Fruit fly (Drosophila melanogaster) whole organism, embryonic: ENCODE measurements around the gene ATPsyngamma.

Experiments used
- Asciz ChIP-seq: fragments of 200-800 bp; sonication (Bioruptor generic); optimal IDR thresholded peaks from 2 replicates; lab custom pipeline; 2017; ENCODE audit warnings: missing biosample characterization, mild to moderate bottlenecking, missing genetic modification characterization, missing genetic modification reagents
- CG10274 ChIP-seq: fragments of 200-800 bp; sonication (Bioruptor generic); optimal IDR thresholded peaks from 3 replicates; lab custom pipeline; 2017; ENCODE audit warnings: missing biosample characterization, mild to moderate bottlenecking, missing genetic modification characterization
- CG10366 ChIP-seq: fragments of 200-800 bp; sonication (Bioruptor generic); IDR thresholded peaks from 2 replicates; pipeline ENCODE4 v1.3.6; 2022; ENCODE audit warnings: missing biosample characterization, missing genetic modification characterization
- CG12219 ChIP-seq: fragments of 200-800 bp; sonication (Bioruptor generic); optimal IDR thresholded peaks from 3 replicates; lab custom pipeline; 2018; ENCODE audit warnings: missing biosample characterization, mild to moderate bottlenecking, missing genetic modification characterization
- CG1233 ChIP-seq: fragments of 200-800 bp; sonication (Bioruptor generic); optimal IDR thresholded peaks from 4 replicates; lab custom pipeline; 2018; ENCODE audit warnings: missing biosample characterization, mild to moderate bottlenecking, missing genetic modification characterization
- CG13287 ChIP-seq: fragments of 200-800 bp; sonication (Bioruptor generic); IDR thresholded peaks from 2 replicates; pipeline ENCODE4 v1.3.6; 2022; ENCODE audit warnings: missing biosample characterization, missing genetic modification characterization; ENCODE audit not compliant: partially characterized antibody
- CG15011 ChIP-seq: fragments of 200-800 bp; sonication (Bioruptor generic); optimal IDR thresholded peaks from 3 replicates; lab custom pipeline; 2018; ENCODE audit warnings: missing biosample characterization, mild to moderate bottlenecking, missing genetic modification characterization
- CG15696 ChIP-seq: fragments of 200-800 bp; sonication (Bioruptor generic); optimal IDR thresholded peaks from 2 replicates; lab custom pipeline; 2019; ENCODE audit warnings: missing biosample characterization, mild to moderate bottlenecking, missing genetic modification characterization, moderate library complexity
- CG17361 ChIP-seq: fragments of 200-800 bp; sonication (Bioruptor generic); IDR thresholded peaks from 3 replicates; pipeline ENCODE4 v1.3.6; 2022; ENCODE audit warnings: missing biosample characterization, missing genetic modification characterization
- CG17829 ChIP-seq: fragments of 200-800 bp; optimal IDR thresholded peaks from 2 replicates; lab custom pipeline; 2019; ENCODE audit warnings: missing biosample characterization, mild to moderate bottlenecking, missing genetic modification characterization, moderate library complexity
- CG18599 ChIP-seq: fragments of 200-800 bp; sonication (Bioruptor generic); optimal IDR thresholded peaks from 3 replicates; lab custom pipeline; 2017; ENCODE audit warnings: missing biosample characterization, missing genetic modification characterization, mild to moderate bottlenecking, moderate library complexity, missing genetic modification reagents
- CG2129 ChIP-seq: fragments of 200-800 bp; sonication (Bioruptor generic); IDR thresholded peaks from 2 replicates; pipeline ENCODE4 v1.3.6; 2022; ENCODE audit warnings: missing biosample characterization, missing genetic modification characterization; ENCODE audit not compliant: partially characterized antibody
- CG3281 ChIP-seq: fragments of 200-800 bp; sonication (Bioruptor generic); optimal IDR thresholded peaks from 3 replicates; lab custom pipeline; 2017; ENCODE audit warnings: missing biosample characterization, mild to moderate bottlenecking, missing genetic modification characterization
- CG4854 ChIP-seq: fragments of 200-800 bp; sonication (Bioruptor generic); optimal IDR thresholded peaks from 2 replicates; lab custom pipeline; 2016; ENCODE audit warnings: missing biosample characterization, missing genetic modification characterization, inconsistent platforms
- CG6272 ChIP-seq: fragments of 200-800 bp; sonication (Bioruptor generic); IDR thresholded peaks from 2 replicates; pipeline ENCODE4 v1.3.6; 2022; ENCODE audit warnings: missing biosample characterization, missing genetic modification characterization
- CG6765 ChIP-seq: fragments of 200-800 bp; sonication (Bioruptor generic); optimal IDR thresholded peaks from 3 replicates; lab custom pipeline; 2017; ENCODE audit warnings: missing biosample characterization, mild to moderate bottlenecking, missing genetic modification characterization
- CG6791 ChIP-seq: fragments of 200-800 bp; sonication (Bioruptor generic); IDR thresholded peaks from 3 replicates; pipeline ENCODE4 v1.3.6; 2022; ENCODE audit warnings: missing biosample characterization, missing genetic modification characterization; ENCODE audit not compliant: partially characterized antibody
- CG7745 ChIP-seq: fragments of 200-800 bp; sonication (Bioruptor generic); optimal IDR thresholded peaks from 2 replicates; lab custom pipeline; 2018; ENCODE audit warnings: missing biosample characterization, mild to moderate bottlenecking, missing genetic modification characterization, moderate library complexity
- CG7987 ChIP-seq: fragments of 200-800 bp; sonication (Bioruptor generic); optimal IDR thresholded peaks from 2 replicates; lab custom pipeline; 2018; ENCODE audit warnings: missing biosample characterization, mild to moderate bottlenecking, missing genetic modification characterization, moderate library complexity
- CG8359 ChIP-seq: fragments of 200-800 bp; sonication (Bioruptor generic); optimal IDR thresholded peaks from 2 replicates; lab custom pipeline; 2017; ENCODE audit warnings: missing biosample characterization, mild to moderate bottlenecking, missing genetic modification characterization, borderline replicate concordance
- CG9727 ChIP-seq: fragments of 200-800 bp; sonication (Bioruptor generic); optimal IDR thresholded peaks from 3 replicates; lab custom pipeline; 2017; ENCODE audit warnings: missing biosample characterization, mild to moderate bottlenecking, missing genetic modification characterization
- Dref ChIP-seq: fragments of 200-800 bp; sonication (Bioruptor generic); IDR thresholded peaks from 2 replicates; pipeline ENCODE4 v1.3.6; 2022; ENCODE audit warnings: missing biosample characterization, missing genetic modification characterization
- Drgx ChIP-seq: fragments of 200-800 bp; sonication (Bioruptor generic); IDR thresholded peaks from 2 replicates; pipeline ENCODE4 v1.3.6; 2022; ENCODE audit warnings: missing biosample characterization, missing genetic modification characterization
- Hr51 ChIP-seq, 2 experiments: fragments of 200-800 bp; sonication (Bioruptor generic); optimal IDR thresholded peaks; 2 replicates in 1 of 2; 3 replicates in 1 of 2; lab custom pipeline; 2016 to 2018; ENCODE audit warnings: missing biosample characterization in 2 of 2, missing genetic modification characterization in 2 of 2, mild to moderate bottlenecking in 1 of 2, moderate library complexity in 1 of 2
- Kr ChIP-seq: fragments of 200-800 bp; sonication (Bioruptor generic); optimal IDR thresholded peaks from 2 replicates; lab custom pipeline; 2017; ENCODE audit warnings: missing biosample characterization, mild to moderate bottlenecking, missing genetic modification characterization
- MBD-R2 ChIP-seq: fragments of 200-800 bp; sonication (Bioruptor generic); IDR thresholded peaks from 2 replicates; pipeline ENCODE4 v1.3.6; 2022; ENCODE audit warnings: missing biosample characterization, missing genetic modification characterization
- Xbp1 ChIP-seq: fragments of 200-800 bp; sonication (Bioruptor generic); optimal IDR thresholded peaks from 3 replicates; lab custom pipeline; 2016; ENCODE audit warnings: missing biosample characterization, mild to moderate bottlenecking, missing genetic modification characterization
- YL-1 ChIP-seq: fragments of 200-800 bp; sonication (Bioruptor generic); optimal IDR thresholded peaks from 3 replicates; lab custom pipeline; 2017; ENCODE audit warnings: missing biosample characterization, mild to moderate bottlenecking, missing genetic modification characterization
- abd-A ChIP-seq: fragments of 200-800 bp; sonication (Bioruptor generic); optimal IDR thresholded peaks from 3 replicates; lab custom pipeline; 2019; ENCODE audit warnings: missing biosample characterization, mild to moderate bottlenecking, missing genetic modification characterization, moderate library complexity
- bab2 ChIP-seq: fragments of 200-800 bp; sonication (Bioruptor generic); optimal IDR thresholded peaks from 2 replicates; lab custom pipeline; 2016; ENCODE audit warnings: missing biosample characterization, missing genetic modification characterization
- btn ChIP-seq: fragments of 200-800 bp; sonication (Bioruptor generic); optimal IDR thresholded peaks from 2 replicates; lab custom pipeline; 2016; ENCODE audit warnings: missing biosample characterization, missing genetic modification characterization
- chinmo ChIP-seq: fragments of 200-800 bp; sonication (Bioruptor generic); IDR thresholded peaks from 4 replicates; pipeline ENCODE4 v1.3.6; 2022; ENCODE audit warnings: missing biosample characterization, missing genetic modification characterization; ENCODE audit not compliant: partially characterized antibody
- chn ChIP-seq: fragments of 200-800 bp; sonication (Bioruptor generic); optimal IDR thresholded peaks from 2 replicates; lab custom pipeline; 2016; ENCODE audit warnings: missing biosample characterization, missing genetic modification characterization
- crol ChIP-seq: fragments of 200-800 bp; sonication (Bioruptor generic); IDR thresholded peaks from 2 replicates; pipeline ENCODE4 v1.3.6; 2022; ENCODE audit warnings: missing biosample characterization, missing genetic modification characterization
- gcm ChIP-seq: fragments of 200-800 bp; sonication (Bioruptor generic); optimal IDR thresholded peaks from 2 replicates; lab custom pipeline; 2019; ENCODE audit warnings: missing biosample characterization, mild to moderate bottlenecking, missing genetic modification characterization, moderate library complexity
- gem ChIP-seq: fragments of 200-800 bp; sonication (Bioruptor generic); optimal IDR thresholded peaks from 2 replicates; lab custom pipeline; 2019; ENCODE audit warnings: missing biosample characterization, mild to moderate bottlenecking, missing genetic modification characterization, moderate library complexity
- hkb ChIP-seq, 2 experiments: fragments of 200-800 bp in 1 of 2; fragments of >200 bp in 1 of 2; sonication (Bioruptor generic) in 1 of 2; IDR thresholded peaks in 1 of 2; optimal IDR thresholded peaks in 1 of 2; 2 replicates each; pipeline versions ENCODE4 v1.3.6 to Lab custom; 2017 to 2022; ENCODE audit warnings: missing biosample characterization in 1 of 2, missing genetic modification characterization in 1 of 2
- ind ChIP-seq: fragments of 200-800 bp; sonication (Bioruptor generic); optimal IDR thresholded peaks from 3 replicates; lab custom pipeline; 2016; ENCODE audit warnings: missing biosample characterization, missing genetic modification characterization
- lola ChIP-seq, 3 experiments: fragments of >200 bp in 2 of 3; fragments of 200-800 bp in 1 of 3; sonication (Bioruptor generic) in 1 of 3; optimal IDR thresholded peaks; 2 replicates each; lab custom pipeline; 2017 to 2019; ENCODE audit warnings: missing biosample characterization in 3 of 3, missing genetic modification characterization in 3 of 3, mild to moderate bottlenecking in 1 of 3, moderate library complexity in 1 of 3
- lov ChIP-seq, 2 experiments: fragments of 200-800 bp in 1 of 2; fragments of >200 bp in 1 of 2; sonication (Bioruptor generic) in 1 of 2; IDR thresholded peaks in 1 of 2; optimal IDR thresholded peaks in 1 of 2; 2 replicates in 1 of 2; 3 replicates in 1 of 2; pipeline versions ENCODE4 v1.3.6 to Lab custom; 2017 to 2022; ENCODE audit warnings: missing biosample characterization in 1 of 2, missing genetic modification characterization in 1 of 2
- nerfin-1 ChIP-seq: fragments of 200-800 bp; sonication (Bioruptor generic); optimal IDR thresholded peaks from 3 replicates; lab custom pipeline; 2019; ENCODE audit warnings: missing biosample characterization, mild to moderate bottlenecking, missing genetic modification characterization, moderate library complexity
- nerfin-2 ChIP-seq: fragments of 200-800 bp; sonication (Bioruptor generic); IDR thresholded peaks from 2 replicates; pipeline ENCODE4 v1.3.6; 2022; ENCODE audit warnings: missing biosample characterization, missing genetic modification characterization; ENCODE audit not compliant: partially characterized antibody
- nom ChIP-seq: fragments of 200-800 bp; sonication (Bioruptor generic); optimal IDR thresholded peaks from 2 replicates; lab custom pipeline; 2017; ENCODE audit warnings: missing biosample characterization, missing genetic modification characterization, mild to moderate bottlenecking, moderate library complexity, missing genetic modification reagents
- phol ChIP-seq: fragments of 200-800 bp; sonication (Bioruptor generic); optimal IDR thresholded peaks from 3 replicates; lab custom pipeline; 2018; ENCODE audit warnings: missing biosample characterization, mild to moderate bottlenecking, missing genetic modification characterization, moderate library complexity
- tap ChIP-seq: fragments of 200-800 bp; optimal IDR thresholded peaks from 3 replicates; lab custom pipeline; 2019; ENCODE audit warnings: missing biosample characterization, mild to moderate bottlenecking, missing genetic modification characterization, moderate library complexity
- tgo ChIP-seq: fragments of 200-800 bp; sonication (Bioruptor generic); IDR thresholded peaks from 3 replicates; pipeline ENCODE4 v1.3.6; 2022; ENCODE audit warnings: missing biosample characterization, missing genetic modification characterization
- unc-4 ChIP-seq: fragments of 200-800 bp; sonication (Bioruptor generic); IDR thresholded peaks from 2 replicates; pipeline ENCODE4 v1.3.6; 2022; ENCODE audit warnings: missing biosample characterization, missing genetic modification characterization; ENCODE audit not compliant: partially characterized antibody
- zfh2 ChIP-seq: fragments of 200-800 bp; sonication (Bioruptor generic); optimal IDR thresholded peaks from 2 replicates; lab custom pipeline; 2016; ENCODE audit warnings: missing biosample characterization, missing genetic modification characterization

ATPsyngamma gene

DNA sequence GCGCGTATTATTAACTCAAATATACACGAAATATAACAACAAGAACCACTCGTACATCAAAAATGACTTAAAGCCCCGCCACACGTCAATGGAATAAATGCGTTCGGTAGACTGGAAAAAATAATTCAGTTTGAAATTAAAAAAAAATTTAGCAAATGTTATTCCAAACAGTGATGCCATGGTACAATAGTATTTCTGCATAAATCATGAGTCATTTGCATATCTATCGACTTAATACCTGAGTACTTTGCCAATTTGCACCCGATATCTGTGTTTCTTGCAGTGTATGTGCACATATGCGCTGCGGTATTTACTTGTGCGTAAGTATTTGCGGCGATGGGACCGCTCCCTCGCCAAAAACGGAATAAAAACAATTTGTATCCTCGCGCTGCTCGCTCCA lies 14.2 kb upstream of the ATPsyngamma start (continued):
- TF ChIP-seq abd-A (tag; lab: Kevin White, UChicago) (no peak), CG17361 (GFP tag; lab: Robert Waterston, UW) (no peak), CG17829 (peak; percentile 0), nom (GFP tag; lab: Kevin White, UChicago) (peak; percentile 47), MBD-R2 (GFP tag; lab: Robert Waterston, UW) (no peak), CG12219 (no peak), Drgx (peak; percentile 76), hkb (optimal IDR thresholded peaks at IDR 0.05; lab: Kevin White, UChicago) (no peak), hkb (GFP tag; IDR thresholded peaks at IDR 0.05; lab: Robert Waterston, UW) (0 out of 2 replicates have a peak, but pooled peaks have one; percentile 29), Hr51 (GFP tag; optimal IDR thresholded peaks at IDR 0.05; lab: Kevin White, UChicago) (peak in 1 of 2 experiments; percentile 28), tgo (GFP tag; lab: Robert Waterston, UW) (peak; percentile 37; the same call in 1 of the 3 replicates), CG7987 (GFP tag; lab: Kevin White, UChicago) (no peak), CG8359 (no peak), zfh2 (GFP tag; lab: Kevin White, UChicago) (peak; percentile 31), CG4854 (GFP tag; lab: Kevin White, UChicago) (no peak), gcm (GFP tag; lab: Kevin White, UChicago) (no peak), CG6791 (GFP tag; lab: Robert Waterston, UW) (no peak), bab2 (no peak), Kr (GFP tag; lab: Kevin White, UChicago) (no peak), nerfin-2 (no peak), unc-4 (GFP tag; lab: Robert Waterston, UW) (no peak), CG1233 (GFP tag; lab: Kevin White, UChicago) (no peak), Dref (GFP tag; lab: Robert Waterston, UW) (no peak), Xbp1 (GFP tag; lab: Kevin White, UChicago) (peak; percentile 57), chinmo (GFP tag; lab: Robert Waterston, UW) (no peak), gem (tag; lab: Kevin White, UChicago) (peak; percentile 60), CG2129 (GFP tag; lab: Robert Waterston, UW) (no peak), CG6272 (GFP tag; lab: Robert Waterston, UW) (no peak), CG6765 (GFP tag; lab: Kevin White, UChicago) (no peak), CG10274 (GFP tag; lab: Kevin White, UChicago) (no peak), btn (GFP tag; lab: Kevin White, UChicago) (no peak), CG13287 (GFP tag; lab: Robert Waterston, UW) (no peak), CG9727 (GFP tag; lab: Kevin White, UChicago) (peak; percentile 17), CG18599 (GFP tag; lab: Kevin White, UChicago) (peak; percentile 21), ind (GFP tag; lab: Kevin White, UChicago) (peak; percentile 51), Asciz (GFP tag; lab: Kevin White, UChicago) (no peak), lov (optimal IDR thresholded peaks at IDR 0.05; lab: Kevin White, UChicago) (no peak), lov (GFP tag; IDR thresholded peaks at IDR 0.05; lab: Robert Waterston, UW) (no peak), YL-1 (GFP tag; lab: Kevin White, UChicago) (no peak), CG15696 (no peak), CG7745 (tag; lab: Kevin White, UChicago) (no peak), CG15011 (GFP tag; lab: Kevin White, UChicago) (no peak), lola (GFP tag; optimal IDR thresholded peaks at IDR 0.05; lab: Kevin White, UChicago) (no peak), chn (GFP tag; lab: Kevin White, UChicago) (no peak), nerfin-1 (tag; lab: Kevin White, UChicago) (no peak), CG10366 (GFP tag; lab: Robert Waterston, UW) (no peak), crol (no peak), CG3281 (no peak), phol (tag; lab: Kevin White, UChicago) (peak; percentile 45), tap (no peak)
